Worm (Caenorhabditis elegans) whole organism, mixed stage, embryonic: ENCODE measurements around the gene Y41D4A.7.
A peak's percentile ranks its signal among the peaks of the same experiment; 100 is the strongest.

Experiments used
- M03D4.4 ChIP-seq: sonication (generic microtip); optimal IDR thresholded peaks from 2 replicates; lab custom pipeline; 2017; ENCODE audit warnings: mild to moderate bottlenecking, missing genetic modification characterization, missing compliant biosample characterization
- blmp-1 ChIP-seq: fragments of 150-350 bp; optimal IDR thresholded peaks from 2 replicates; lab custom pipeline; 2014; ENCODE audit warnings: missing biosample characterization, missing genetic modification characterization
- ceh-39 ChIP-seq: fragments of 150-350 bp; optimal IDR thresholded peaks from 2 replicates; lab custom pipeline; 2014; ENCODE audit warnings: missing biosample characterization, missing genetic modification characterization
- ceh-43 ChIP-seq: fragments of 200-800 bp; sonication (Bioruptor generic); optimal IDR thresholded peaks from 2 replicates; lab custom pipeline; 2018; ENCODE audit warnings: mild to moderate bottlenecking, missing genetic modification characterization, moderate library complexity, missing compliant biosample characterization
- ceh-83 ChIP-seq: fragments of 200-800 bp; sonication (Bioruptor generic); optimal IDR thresholded peaks from 2 replicates; lab custom pipeline; 2018; ENCODE audit warnings: mild to moderate bottlenecking, missing genetic modification characterization, missing compliant biosample characterization
- ces-1 ChIP-seq: fragments of 150-350 bp; optimal IDR thresholded peaks from 2 replicates; lab custom pipeline; 2014; ENCODE audit warnings: missing biosample characterization, missing genetic modification reagents, missing genetic modification characterization
- cnd-1 ChIP-seq: fragments of 200-800 bp; sonication (Bioruptor generic); optimal IDR thresholded peaks from 2 replicates; lab custom pipeline; 2018; ENCODE audit warnings: mild to moderate bottlenecking, missing genetic modification characterization, missing compliant biosample characterization
- drap-1 ChIP-seq: fragments of 200-800 bp; sonication (Bioruptor generic); optimal IDR thresholded peaks from 3 replicates; lab custom pipeline; 2018; ENCODE audit warnings: mild to moderate bottlenecking, missing genetic modification characterization, missing compliant biosample characterization
- elt-1 ChIP-seq: sonication (generic microtip); optimal IDR thresholded peaks from 2 replicates; lab custom pipeline; 2017; ENCODE audit warnings: missing genetic modification characterization, mild to moderate bottlenecking, missing compliant biosample characterization, antibody characterized with exemption, moderate library complexity, borderline replicate concordance; ENCODE audit not compliant: insufficient read depth
- elt-3 ChIP-seq: fragments of 150-350 bp; optimal IDR thresholded peaks from 2 replicates; lab custom pipeline; 2014; ENCODE audit warnings: missing biosample characterization, missing genetic modification characterization
- flh-1 ChIP-seq: fragments of 200-800 bp; sonication (Bioruptor generic); optimal IDR thresholded peaks from 2 replicates; lab custom pipeline; 2018; ENCODE audit warnings: mild to moderate bottlenecking, missing genetic modification characterization, moderate library complexity, missing compliant biosample characterization
- ham-2 ChIP-seq: fragments of 200-800 bp; sonication (Bioruptor generic); optimal IDR thresholded peaks from 2 replicates; lab custom pipeline; 2018; ENCODE audit warnings: mild to moderate bottlenecking, missing genetic modification characterization, missing compliant biosample characterization
- hlh-1 ChIP-seq: fragments of 150-350 bp; optimal IDR thresholded peaks from 2 replicates; lab custom pipeline; 2014; ENCODE audit warnings: missing biosample characterization, missing genetic modification reagents, missing genetic modification characterization
- lin-13 ChIP-seq: fragments of 150-350 bp; optimal IDR thresholded peaks from 2 replicates; lab custom pipeline; 2014; ENCODE audit warnings: missing biosample characterization, missing genetic modification characterization
- lin-32 ChIP-seq: fragments of 200-800 bp; sonication (Bioruptor generic); optimal IDR thresholded peaks from 2 replicates; lab custom pipeline; 2018; ENCODE audit warnings: mild to moderate bottlenecking, missing genetic modification characterization, missing compliant biosample characterization
- lsy-2 ChIP-seq: fragments of 150-350 bp; optimal IDR thresholded peaks from 2 replicates; lab custom pipeline; 2014; ENCODE audit warnings: missing biosample characterization, missing genetic modification characterization
- mab-5 ChIP-seq: fragments of 150-350 bp; optimal IDR thresholded peaks from 2 replicates; lab custom pipeline; 2014; ENCODE audit warnings: missing biosample characterization, missing genetic modification characterization
- mep-1 ChIP-seq: fragments of 150-350 bp; optimal IDR thresholded peaks from 2 replicates; lab custom pipeline; 2017; ENCODE audit warnings: missing biosample characterization, missing genetic modification reagents, missing genetic modification characterization, inconsistent platforms
- mls-2 ChIP-seq: sonication (generic microtip); optimal IDR thresholded peaks from 2 replicates; lab custom pipeline; 2016; ENCODE audit warnings: mild to moderate bottlenecking, missing genetic modification characterization, moderate library complexity, missing compliant biosample characterization
- nhr-12 ChIP-seq: fragments of 150-350 bp; optimal IDR thresholded peaks from 2 replicates; lab custom pipeline; 2014; ENCODE audit warnings: missing biosample characterization, missing genetic modification characterization
- nhr-2 ChIP-seq: fragments of 150-350 bp; optimal IDR thresholded peaks from 2 replicates; lab custom pipeline; 2014; ENCODE audit warnings: missing biosample characterization, missing genetic modification characterization
- nhr-237 ChIP-seq: fragments of 150-350 bp; optimal IDR thresholded peaks from 2 replicates; lab custom pipeline; 2014; ENCODE audit warnings: missing biosample characterization, missing genetic modification characterization
- nhr-28 ChIP-seq: fragments of 150-350 bp; optimal IDR thresholded peaks from 2 replicates; lab custom pipeline; 2014; ENCODE audit warnings: missing biosample characterization, missing genetic modification characterization
- nhr-76 ChIP-seq: sonication (generic microtip); optimal IDR thresholded peaks from 2 replicates; lab custom pipeline; 2017; ENCODE audit warnings: missing biosample characterization, missing genetic modification characterization
- pha-4 ChIP-seq: fragments of 150-350 bp; optimal IDR thresholded peaks from 2 replicates; lab custom pipeline; 2018; ENCODE audit warnings: missing biosample characterization, missing genetic modification reagents, missing genetic modification characterization
- sem-2 ChIP-seq: fragments of 200-800 bp; sonication (Bioruptor generic); optimal IDR thresholded peaks from 2 replicates; lab custom pipeline; 2018; ENCODE audit warnings: mild to moderate bottlenecking, missing genetic modification characterization, missing compliant biosample characterization
- snpc-4 ChIP-seq: fragments of 150-350 bp; optimal IDR thresholded peaks from 2 replicates; lab custom pipeline; 2014; ENCODE audit warnings: missing biosample characterization, missing genetic modification characterization
- tbx-8 ChIP-seq: fragments of 200-800 bp; sonication (Bioruptor generic); optimal IDR thresholded peaks from 2 replicates; lab custom pipeline; 2018; ENCODE audit warnings: mild to moderate bottlenecking, missing genetic modification characterization, moderate library complexity, missing compliant biosample characterization
- unc-120 ChIP-seq: sonication (generic microtip); optimal IDR thresholded peaks from 2 replicates; lab custom pipeline; 2017; ENCODE audit warnings: missing genetic modification characterization, missing compliant biosample characterization; ENCODE audit not compliant: poor library complexity, severe bottlenecking
- unc-39 ChIP-seq: fragments of 150-350 bp; optimal IDR thresholded peaks from 2 replicates; lab custom pipeline; 2014; ENCODE audit warnings: missing biosample characterization, missing genetic modification characterization
- unc-62 ChIP-seq: fragments of 150-350 bp; optimal IDR thresholded peaks from 2 replicates; lab custom pipeline; 2014; ENCODE audit warnings: missing biosample characterization, missing genetic modification reagents, missing genetic modification characterization
- zip-8 ChIP-seq: fragments of 150-350 bp; optimal IDR thresholded peaks from 2 replicates; lab custom pipeline; 2014; ENCODE audit warnings: missing biosample characterization, missing genetic modification characterization

The Y41D4A.7 gene

ce11 chrIV:1709695-1710315 lies 51.6 kb downstream of the Y41D4A.7 start, which contains the start of the genes pbs-1 and K08D12.3:
Gene pbs-1, minus strand, starts transcription at chrIV:1709745.
Gene K08D12.3, plus strand, starts transcription at chrIV:1710265.
- TF ChIP-seq ceh-39 (tag; lab: Kevin White, UChicago) (peak; percentile 49), unc-120 (no peak), lsy-2 (peak; percentile 72), nhr-12 (no peak), mep-1 (tag; lab: Kevin White, UChicago) (peak; percentile 55), zip-8 (tag; lab: Kevin White, UChicago) (no peak), snpc-4 (tag; lab: Kevin White, UChicago) (no peak), nhr-2 (tag; lab: Kevin White, UChicago) (no peak), lin-32 (GFP tag; lab: Kevin White, UChicago) (no peak), ceh-43 (GFP tag; lab: Kevin White, UChicago) (no peak), drap-1 (GFP tag; lab: Kevin White, UChicago) (no peak), tbx-8 (GFP tag; lab: Kevin White, UChicago) (no peak), blmp-1 (no peak), flh-1 (no peak), lin-13 (peak; percentile 88), ceh-83 (GFP tag; lab: Kevin White, UChicago) (no peak), hlh-1 (tag; lab: Kevin White, UChicago) (no peak), ces-1 (GFP tag; lab: Kevin White, UChicago) (peak; percentile 22), elt-1 (no peak), nhr-237 (tag; lab: Kevin White, UChicago) (peak; percentile 30), pha-4 (peak; percentile 64)

- no peak for TF ChIP-seq lin-13
- no peak for TF ChIP-seq unc-62 (GFP tag; lab: Kevin White, UChicago)
- TF ChIP-seq nhr-237 (tag; lab: Kevin White, UChicago) = no peak
- TF ChIP-seq sem-2 (GFP tag; lab: Kevin White, UChicago) = no peak
- TF ChIP-seq mab-5 (tag; lab: Kevin White, UChicago) = no peak
These were observed 52.4 kb downstream of the Y41D4A.7 start for ce11 chrIV:1709002-1709401.

- TF ChIP-seq zip-8 (tag; lab: Kevin White, UChicago) = no peak
- no peak for TF ChIP-seq drap-1 (GFP tag; lab: Kevin White, UChicago)
- TF ChIP-seq mls-2 (tag; lab: Kevin White, UChicago) = no peak
These were observed 52.9 kb downstream of the Y41D4A.7 start for ce11 chrIV:1708426-1708826.

ce11 chrIV:1707960-1708359 lies 53.4 kb downstream of the Y41D4A.7 start:
- no peak for TF ChIP-seq ces-1 (GFP tag; lab: Kevin White, UChicago)
- TF ChIP-seq lsy-2 = no peak
- no peak for TF ChIP-seq mab-5 (tag; lab: Kevin White, UChicago)
- TF ChIP-seq elt-3 (tag; lab: Kevin White, UChicago) = no peak
- no peak for TF ChIP-seq unc-120
- TF ChIP-seq pha-4 = no peak
- no peak for TF ChIP-seq drap-1 (GFP tag; lab: Kevin White, UChicago)
- no peak for TF ChIP-seq ham-2 (GFP tag; lab: Kevin White, UChicago)
- TF ChIP-seq unc-62 (GFP tag; lab: Kevin White, UChicago) = no peak
- no peak for TF ChIP-seq tbx-8 (GFP tag; lab: Kevin White, UChicago)
- TF ChIP-seq M03D4.4 (tag; lab: Kevin White, UChicago) = no peak
- no peak for TF ChIP-seq ceh-83 (GFP tag; lab: Kevin White, UChicago)
- TF ChIP-seq mep-1 (tag; lab: Kevin White, UChicago) = no peak
- TF ChIP-seq blmp-1 = no peak
- no peak for TF ChIP-seq flh-1
- no peak for TF ChIP-seq snpc-4 (tag; lab: Kevin White, UChicago)
- no peak for TF ChIP-seq cnd-1 (tag; lab: Kevin White, UChicago)
- no peak for TF ChIP-seq mls-2 (tag; lab: Kevin White, UChicago)

ce11 chrIV:1706996-1707395 lies 54.4 kb downstream of the Y41D4A.7 start, which contains the start of gene K08D12.4:
Gene K08D12.4, plus strand, starts transcription at chrIV:1707296.
- TF ChIP-seq nhr-76 (tag; lab: Kevin White, UChicago) = no peak
- TF ChIP-seq lin-13 = no peak
- TF ChIP-seq unc-39 (tag; lab: Kevin White, UChicago) = no peak
- TF ChIP-seq cnd-1 (tag; lab: Kevin White, UChicago) = no peak
- TF ChIP-seq blmp-1 = no peak
- no peak for TF ChIP-seq M03D4.4 (tag; lab: Kevin White, UChicago)
- TF ChIP-seq ces-1 (GFP tag; lab: Kevin White, UChicago) = no peak
- no peak for TF ChIP-seq drap-1 (GFP tag; lab: Kevin White, UChicago)
- no peak for TF ChIP-seq nhr-28 (tag; lab: Kevin White, UChicago)
- no peak for TF ChIP-seq ceh-83 (GFP tag; lab: Kevin White, UChicago)
- no peak for TF ChIP-seq elt-3 (tag; lab: Kevin White, UChicago)
- TF ChIP-seq, all 35 proteins: peak for 0
